Fruit fly (Drosophila melanogaster): ENCODE measurements around the gene Ets21C.
A peak's percentile ranks its signal among the peaks of the same experiment; 100 is the strongest.

Gene Ets21C

DNA sequence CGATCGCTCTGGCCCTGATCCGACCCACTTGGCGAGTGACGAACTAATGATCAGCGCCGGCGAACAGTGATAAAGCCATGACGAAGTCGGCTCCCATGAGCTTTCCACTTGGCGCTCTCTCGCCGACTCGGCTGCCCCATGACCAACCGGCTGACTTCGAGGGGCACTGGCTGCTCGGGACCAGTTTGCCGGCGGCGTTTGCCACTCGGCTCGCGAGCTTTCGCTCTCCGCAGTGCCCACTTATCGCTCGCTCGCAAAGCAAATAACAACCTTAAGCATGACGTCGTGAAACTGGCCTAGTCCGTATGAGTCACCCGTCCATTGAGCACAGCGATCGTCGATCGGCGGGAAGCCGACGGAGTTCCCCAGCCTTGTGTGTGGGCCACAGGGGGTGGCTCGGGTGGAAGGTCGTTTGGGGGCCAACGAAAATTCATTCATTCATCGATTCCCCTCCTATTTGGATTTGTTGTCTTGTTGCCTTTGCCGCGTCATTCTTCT lies at the start of gene Ets21C:
TSS of gene Ets21C (minus strand) at position 492 of the 498 bp plus-strand sequence.
- peak; percentile 64; the same call in 2 of the 3 replicates for TF ChIP-seq fd96Ca (GFP tag; IDR thresholded peaks at IDR 0.05)
- peak; percentile 22 for TF ChIP-seq Pif1B (GFP tag; optimal IDR thresholded peaks at IDR 0.05)
- TF ChIP-seq Pif1A (GFP tag; optimal IDR thresholded peaks at IDR 0.05): no peak
- peak; percentile 81 for TF ChIP-seq CG13204 (GFP tag; optimal IDR thresholded peaks at IDR 0.05)
- peak; percentile 13 for TF ChIP-seq CG8301 (tag; optimal IDR thresholded peaks at IDR 0.05)
- TF ChIP-seq CG9948 (tag; optimal IDR thresholded peaks at IDR 0.05): no peak
- TF ChIP-seq CG10348 (GFP tag; IDR thresholded peaks at IDR 0.05): no peak
- peak; percentile 79 for TF ChIP-seq CG4496 (GFP tag; IDR thresholded peaks at IDR 0.05)
- peak; percentile 79 for TF ChIP-seq EcR (GFP tag; optimal IDR thresholded peaks at IDR 0.05)
- TF ChIP-seq CG12605 (GFP tag; IDR thresholded peaks at IDR 0.05): peak; percentile 69
- no peak for TF ChIP-seq CG14655 (GFP tag; optimal IDR thresholded peaks at IDR 0.05)
- no peak for TF ChIP-seq CG17806 (tag; optimal IDR thresholded peaks at IDR 0.05)
- TF ChIP-seq D1 (tag; optimal IDR thresholded peaks at IDR 0.05): no peak
- TF ChIP-seq Ets98B (GFP tag; IDR thresholded peaks at IDR 0.05): peak; percentile 79
- no peak for TF ChIP-seq CG34367 (tag; optimal IDR thresholded peaks at IDR 0.05)
- peak; percentile 70 for TF ChIP-seq CG32121 (GFP tag; IDR thresholded peaks at IDR 0.05)
- TF ChIP-seq rn (GFP tag; IDR thresholded peaks at IDR 0.05): no peak
- peak; percentile 57 for TF ChIP-seq gl (tag; optimal IDR thresholded peaks at IDR 0.05)
- TF ChIP-seq CG8159 (tag; optimal IDR thresholded peaks at IDR 0.05): peak; percentile 14
- no peak for TF ChIP-seq CG15710 (tag; optimal IDR thresholded peaks at IDR 0.05)
- TF ChIP-seq Snoo (tag; optimal IDR thresholded peaks at IDR 0.05): peak; percentile 30

DNA sequence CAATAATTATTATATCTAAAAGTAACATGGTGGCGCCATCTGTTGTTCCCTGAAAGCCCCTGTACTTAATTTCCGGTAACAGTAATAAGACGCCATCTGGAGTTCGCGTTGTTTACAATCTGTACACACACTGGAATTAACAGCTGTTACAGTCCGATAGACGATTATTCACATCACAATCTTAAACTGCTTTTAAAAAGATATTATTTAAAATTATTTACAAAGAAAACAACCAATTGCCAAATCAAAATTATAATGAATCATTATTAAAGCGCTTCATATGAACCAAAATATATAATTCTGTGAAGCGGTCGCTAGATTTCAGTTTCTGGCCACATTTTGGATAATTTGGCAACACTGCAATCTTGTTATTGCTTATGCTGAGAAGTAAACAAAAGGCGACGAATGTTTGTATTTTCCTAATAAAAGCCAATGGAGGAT lies 49.7 kb upstream of the Ets21C start, which contains the start of gene CG13689:
TSS of gene CG13689 (plus strand) at position 375 of the 441 bp plus-strand sequence.
- TF ChIP-seq CG13204 (GFP tag; optimal IDR thresholded peaks at IDR 0.05) (no peak), fd96Ca (GFP tag; IDR thresholded peaks at IDR 0.05) (no peak), D1 (tag; optimal IDR thresholded peaks at IDR 0.05) (peak; percentile 65), CG9948 (tag; optimal IDR thresholded peaks at IDR 0.05) (no peak), EcR (GFP tag; optimal IDR thresholded peaks at IDR 0.05) (no peak), CG34367 (tag; optimal IDR thresholded peaks at IDR 0.05) (no peak), CG32121 (GFP tag; IDR thresholded peaks at IDR 0.05) (no peak), CG10348 (GFP tag; IDR thresholded peaks at IDR 0.05) (no peak), Pif1B (GFP tag; optimal IDR thresholded peaks at IDR 0.05) (peak; percentile 26), Pif1A (GFP tag; optimal IDR thresholded peaks at IDR 0.05) (peak; percentile 2)

DNA sequence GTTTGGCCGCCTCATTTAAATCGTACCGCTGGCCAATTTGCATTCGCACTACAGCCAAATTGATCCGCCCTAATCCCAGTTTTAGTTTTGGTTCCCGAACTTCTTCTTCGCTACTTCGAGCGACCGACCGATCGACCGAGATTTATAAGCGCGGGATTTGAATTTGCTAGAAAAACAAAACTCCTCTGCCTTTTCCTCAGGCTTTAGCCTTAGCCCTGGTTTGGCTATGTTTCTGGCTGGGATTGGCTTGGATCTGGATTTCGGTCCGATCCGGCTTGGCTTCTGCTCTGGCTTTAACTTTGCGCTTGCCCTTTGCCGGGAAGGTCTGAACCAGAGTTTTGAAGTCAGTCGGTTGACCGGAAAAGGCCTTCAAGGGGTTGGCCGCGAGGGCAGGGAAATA lies 49.1 kb upstream of the Ets21C start:
- TF ChIP-seq CG12605 (GFP tag; IDR thresholded peaks at IDR 0.05): no peak
- TF ChIP-seq Snoo (tag; optimal IDR thresholded peaks at IDR 0.05): no peak
- no peak for TF ChIP-seq Pif1A (GFP tag; optimal IDR thresholded peaks at IDR 0.05)
- TF ChIP-seq CG8301 (tag; optimal IDR thresholded peaks at IDR 0.05): no peak
- TF ChIP-seq CG4496 (GFP tag; IDR thresholded peaks at IDR 0.05): no peak
- TF ChIP-seq CG17806 (tag; optimal IDR thresholded peaks at IDR 0.05): no peak
- TF ChIP-seq CG9948 (tag; optimal IDR thresholded peaks at IDR 0.05): no peak
- TF ChIP-seq CG32121 (GFP tag; IDR thresholded peaks at IDR 0.05): no peak
- TF ChIP-seq gl (tag; optimal IDR thresholded peaks at IDR 0.05): no peak
- no peak for TF ChIP-seq Pif1B (GFP tag; optimal IDR thresholded peaks at IDR 0.05)
- TF ChIP-seq CG8159 (tag; optimal IDR thresholded peaks at IDR 0.05): no peak
- no peak for TF ChIP-seq CG34367 (tag; optimal IDR thresholded peaks at IDR 0.05)
- no peak for TF ChIP-seq D1 (tag; optimal IDR thresholded peaks at IDR 0.05)
- TF ChIP-seq Ets98B (GFP tag; IDR thresholded peaks at IDR 0.05): no peak
- TF ChIP-seq CG15710 (tag; optimal IDR thresholded peaks at IDR 0.05): no peak
- TF ChIP-seq rn (GFP tag; IDR thresholded peaks at IDR 0.05): no peak
- TF ChIP-seq CG13204 (GFP tag; optimal IDR thresholded peaks at IDR 0.05): no peak
- TF ChIP-seq CG14655 (GFP tag; optimal IDR thresholded peaks at IDR 0.05): no peak

DNA sequence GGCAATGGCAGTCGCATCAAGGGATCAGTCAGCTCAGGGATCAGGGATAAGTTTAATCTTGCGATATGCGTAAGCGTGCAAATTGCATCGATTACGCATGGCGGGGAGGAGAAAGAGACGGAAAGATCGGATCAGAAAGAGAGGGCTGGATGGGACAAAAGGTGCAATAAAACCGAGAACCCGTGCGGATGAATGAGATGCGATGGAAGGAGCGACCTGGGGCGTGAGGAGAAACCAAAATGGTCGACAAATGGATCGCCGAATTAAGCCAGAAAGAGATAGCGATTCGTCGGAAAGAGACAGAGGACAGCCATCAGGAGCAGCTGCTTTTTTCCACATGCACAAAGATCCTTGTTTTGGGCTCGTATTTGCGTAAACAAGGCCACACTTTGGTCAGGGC lies 45.0 kb upstream of the Ets21C start:
- TF ChIP-seq CG12605 (GFP tag; IDR thresholded peaks at IDR 0.05) (no peak), CG34367 (tag; optimal IDR thresholded peaks at IDR 0.05) (no peak), Ets98B (GFP tag; IDR thresholded peaks at IDR 0.05) (no peak), fd96Ca (GFP tag; IDR thresholded peaks at IDR 0.05) (no peak), CG10348 (GFP tag; IDR thresholded peaks at IDR 0.05) (no peak), CG15710 (tag; optimal IDR thresholded peaks at IDR 0.05) (no peak), Snoo (tag; optimal IDR thresholded peaks at IDR 0.05) (no peak), CG9948 (tag; optimal IDR thresholded peaks at IDR 0.05) (no peak), CG4496 (GFP tag; IDR thresholded peaks at IDR 0.05) (no peak), gl (tag; optimal IDR thresholded peaks at IDR 0.05) (no peak)

DNA sequence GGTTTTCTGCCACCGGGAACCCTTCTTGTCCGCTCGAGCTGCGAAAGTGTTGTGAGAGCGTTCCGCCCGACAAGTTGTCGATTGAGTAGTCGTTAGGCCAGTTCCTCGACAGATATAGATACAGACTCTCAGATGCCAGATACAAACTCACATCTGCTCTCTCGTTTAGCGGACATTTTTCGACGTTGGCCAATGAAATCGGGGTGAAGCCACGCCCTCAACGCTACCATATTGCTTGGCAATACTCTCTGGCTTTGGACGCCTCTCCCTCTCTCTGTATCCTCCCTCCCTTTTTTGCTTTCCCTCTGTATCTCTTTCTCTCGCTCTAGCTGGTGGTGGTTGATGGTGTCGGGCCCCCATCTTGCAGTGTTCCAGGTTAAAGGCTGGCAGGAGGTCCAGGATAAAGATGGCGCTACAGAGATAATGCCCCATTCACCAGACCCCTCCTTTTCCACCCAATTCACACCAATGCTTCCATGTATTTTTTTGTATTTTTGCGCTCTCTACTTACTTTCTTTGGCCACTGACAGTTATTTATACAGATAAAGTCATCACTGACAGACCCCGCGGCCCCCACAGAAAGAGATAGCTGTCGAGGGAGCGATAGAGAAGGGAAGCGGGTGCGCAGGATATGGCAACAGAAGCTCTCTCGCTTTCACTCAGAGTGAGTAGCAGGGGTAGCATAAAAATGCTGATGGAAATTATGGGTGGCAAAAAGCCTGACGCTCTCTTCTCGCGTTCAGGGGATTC lies 42.1 kb upstream of the Ets21C start, which contains the start of gene Gsc:
TSS of gene Gsc (minus strand) at position 51 of the 750 bp plus-strand sequence.
- TF ChIP-seq CG4496 (GFP tag; IDR thresholded peaks at IDR 0.05): 0 out of 3 replicates have a peak, but pooled peaks have one; percentile 40
- no peak for TF ChIP-seq CG8159 (tag; optimal IDR thresholded peaks at IDR 0.05)
- no peak for TF ChIP-seq D1 (tag; optimal IDR thresholded peaks at IDR 0.05)

DNA sequence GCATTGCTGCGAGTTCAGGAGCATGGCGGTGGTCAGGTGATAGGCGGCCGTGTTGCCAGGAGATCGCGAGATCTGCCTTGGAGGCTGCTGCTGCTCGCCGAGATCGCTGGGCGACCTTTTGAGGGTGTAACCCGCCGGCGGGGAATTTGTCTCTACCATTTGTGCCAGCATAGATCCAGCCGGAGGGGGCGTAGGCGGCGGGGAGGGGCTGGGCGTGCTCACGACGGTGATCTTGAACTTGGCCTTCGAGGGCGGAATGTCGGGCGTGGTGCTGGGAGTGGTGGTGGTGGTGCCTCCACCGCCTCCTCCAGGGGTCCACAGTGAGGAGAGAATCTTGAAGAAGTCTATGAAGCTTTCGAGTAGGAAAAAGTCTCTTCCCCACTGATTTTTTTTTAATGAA lies 41.3 kb upstream of the Ets21C start:
- no peak for TF ChIP-seq Pif1B (GFP tag; optimal IDR thresholded peaks at IDR 0.05)
- TF ChIP-seq fd96Ca (GFP tag; IDR thresholded peaks at IDR 0.05): no peak
- TF ChIP-seq CG34367 (tag; optimal IDR thresholded peaks at IDR 0.05): no peak
- 0 out of 2 replicates have a peak, but pooled peaks have one; percentile 6 for TF ChIP-seq rn (GFP tag; IDR thresholded peaks at IDR 0.05)
- no peak for TF ChIP-seq CG12605 (GFP tag; IDR thresholded peaks at IDR 0.05)
- no peak for TF ChIP-seq CG15710 (tag; optimal IDR thresholded peaks at IDR 0.05)

Data from whole organism, pupa.